Worm (Caenorhabditis elegans) whole organism, mixed stage, embryonic: ENCODE measurements around the gene mex-5.

Experiments used
- ceh-39 ChIP-seq: fragments of 150-350 bp; optimal IDR thresholded peaks from 2 replicates; lab custom pipeline; 2014; ENCODE audit warnings: missing biosample characterization, missing genetic modification characterization
- ceh-43 ChIP-seq: fragments of 200-800 bp; sonication (Bioruptor generic); optimal IDR thresholded peaks from 2 replicates; lab custom pipeline; 2018; ENCODE audit warnings: mild to moderate bottlenecking, missing genetic modification characterization, moderate library complexity, missing compliant biosample characterization
- ces-1 ChIP-seq: fragments of 150-350 bp; optimal IDR thresholded peaks from 2 replicates; lab custom pipeline; 2014; ENCODE audit warnings: missing biosample characterization, missing genetic modification reagents, missing genetic modification characterization
- elt-1 ChIP-seq: sonication (generic microtip); optimal IDR thresholded peaks from 2 replicates; lab custom pipeline; 2017; ENCODE audit warnings: missing genetic modification characterization, mild to moderate bottlenecking, missing compliant biosample characterization, antibody characterized with exemption, moderate library complexity, borderline replicate concordance; ENCODE audit not compliant: insufficient read depth
- elt-3 ChIP-seq: fragments of 150-350 bp; optimal IDR thresholded peaks from 2 replicates; lab custom pipeline; 2014; ENCODE audit warnings: missing biosample characterization, missing genetic modification characterization
- flh-1 ChIP-seq: fragments of 200-800 bp; sonication (Bioruptor generic); optimal IDR thresholded peaks from 2 replicates; lab custom pipeline; 2018; ENCODE audit warnings: mild to moderate bottlenecking, missing genetic modification characterization, moderate library complexity, missing compliant biosample characterization
- hlh-1 ChIP-seq: fragments of 150-350 bp; optimal IDR thresholded peaks from 2 replicates; lab custom pipeline; 2014; ENCODE audit warnings: missing biosample characterization, missing genetic modification reagents, missing genetic modification characterization
- lin-13 ChIP-seq: fragments of 150-350 bp; optimal IDR thresholded peaks from 2 replicates; lab custom pipeline; 2014; ENCODE audit warnings: missing biosample characterization, missing genetic modification characterization
- lsy-2 ChIP-seq: fragments of 150-350 bp; optimal IDR thresholded peaks from 2 replicates; lab custom pipeline; 2014; ENCODE audit warnings: missing biosample characterization, missing genetic modification characterization
- mab-5 ChIP-seq: fragments of 150-350 bp; optimal IDR thresholded peaks from 2 replicates; lab custom pipeline; 2014; ENCODE audit warnings: missing biosample characterization, missing genetic modification characterization
- nhr-28 ChIP-seq: fragments of 150-350 bp; optimal IDR thresholded peaks from 2 replicates; lab custom pipeline; 2014; ENCODE audit warnings: missing biosample characterization, missing genetic modification characterization
- nhr-76 ChIP-seq: sonication (generic microtip); optimal IDR thresholded peaks from 2 replicates; lab custom pipeline; 2017; ENCODE audit warnings: missing biosample characterization, missing genetic modification characterization
- unc-39 ChIP-seq: fragments of 150-350 bp; optimal IDR thresholded peaks from 2 replicates; lab custom pipeline; 2014; ENCODE audit warnings: missing biosample characterization, missing genetic modification characterization
- unc-62 ChIP-seq: fragments of 150-350 bp; optimal IDR thresholded peaks from 2 replicates; lab custom pipeline; 2014; ENCODE audit warnings: missing biosample characterization, missing genetic modification reagents, missing genetic modification characterization

DNA sequence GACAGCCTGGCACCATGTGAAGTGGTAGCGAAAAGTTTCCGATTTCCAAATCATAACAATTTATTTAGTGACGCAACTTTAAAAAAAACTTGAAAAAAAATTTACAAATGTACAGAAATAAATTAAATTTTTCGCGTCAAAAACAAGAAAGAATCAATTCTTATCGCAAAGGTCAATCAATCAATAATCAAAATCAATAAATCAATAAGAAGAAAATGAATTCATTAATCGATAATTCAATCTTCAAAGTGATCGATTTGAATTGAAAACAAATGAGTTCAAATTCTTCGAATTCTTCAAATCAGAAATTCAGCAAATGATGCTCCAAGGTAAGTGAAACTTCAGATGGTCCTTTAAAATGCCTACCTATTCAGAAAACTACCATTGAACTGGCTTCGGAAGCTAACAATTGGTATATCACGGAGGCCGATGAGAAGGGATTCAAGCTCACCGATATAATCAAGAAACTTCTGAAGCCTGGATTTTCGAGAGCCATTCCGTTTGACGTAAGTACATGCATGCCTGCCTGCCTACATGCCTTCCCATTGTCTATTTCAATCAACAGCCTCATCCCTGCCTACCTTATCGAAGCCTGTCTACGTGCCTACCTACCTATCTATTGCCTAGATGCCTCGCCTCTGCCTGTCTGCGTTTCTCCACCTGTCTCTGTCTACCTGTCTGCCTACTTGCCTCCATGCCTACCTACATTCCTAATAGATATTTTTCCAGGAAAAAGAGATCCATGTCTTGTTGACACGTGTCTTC is 33.5 kb upstream of the mex-5 start:
- TF ChIP-seq nhr-76 (no peak), unc-39 (tag; lab: Kevin White, UChicago) (no peak), elt-3 (tag; lab: Kevin White, UChicago) (no peak), lsy-2 (tag; lab: Kevin White, UChicago) (no peak), elt-1 (tag; lab: Kevin White, UChicago) (no peak), ceh-43 (GFP tag; lab: Kevin White, UChicago) (no peak), ceh-39 (no peak), lin-13 (no peak), ces-1 (GFP tag; lab: Kevin White, UChicago) (no peak), unc-62 (GFP tag; lab: Kevin White, UChicago) (no peak), nhr-28 (tag; lab: Kevin White, UChicago) (no peak), mab-5 (no peak), flh-1 (GFP tag; lab: Kevin White, UChicago) (no peak), hlh-1 (no peak)
